Worm (Caenorhabditis elegans): ENCODE data around the gene srt-19.

DNA sequence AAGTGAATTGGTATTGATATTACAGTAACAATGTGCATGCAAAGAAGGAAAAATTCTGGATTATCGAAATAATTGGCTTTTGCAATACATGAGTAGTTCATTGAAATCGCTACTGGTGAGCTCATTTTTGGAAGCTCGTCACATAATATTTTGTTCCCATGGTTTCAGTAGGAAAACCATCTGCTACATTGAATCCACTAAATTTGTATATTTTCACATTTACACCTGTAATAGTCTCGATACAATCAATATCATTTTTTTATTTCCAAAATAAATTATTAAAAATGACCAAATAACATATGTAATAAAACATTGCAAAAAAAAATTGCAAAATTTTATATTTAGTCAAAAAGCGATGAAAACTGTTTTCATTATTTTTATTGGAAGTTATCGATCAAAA lies 30.2 kb downstream of the srt-19 start, which contains the start of gene srh-192:
- no peak for TF ChIP-seq lin-14 (GFP tag; optimal IDR thresholded peaks at IDR 0.05)
- no peak for TF ChIP-seq grh-1 (GFP tag; IDR thresholded peaks at IDR 0.05)
- no peak for TF ChIP-seq vab-15 (tag; optimal IDR thresholded peaks at IDR 0.05)

Data from whole organism, L1 larva.